Worm (Caenorhabditis elegans): ENCODE measurements around the gene lelo-3.
A peak's percentile ranks its signal among the peaks of the same experiment; 100 is the strongest.

lelo-3 gene

ce11 chrX:6022469-6022868, at the start of gene lelo-3:
Gene lelo-3, minus strand, starts transcription at chrX:6022569.
- TF ChIP-seq T22C8.4 (GFP tag; IDR thresholded peaks at IDR 0.05) (no peak), klf-2 (GFP tag; conservative IDR thresholded peaks at IDR 0.05) (no peak), flt-1 (GFP tag; IDR thresholded peaks at IDR 0.05) (no peak), ref-1 (GFP tag; conservative IDR thresholded peaks at IDR 0.05) (no peak), ztf-29 (GFP tag; IDR thresholded peaks at IDR 0.05) (no peak), cog-1 (tag; optimal IDR thresholded peaks at IDR 0.05) (no peak), med-1 (GFP tag; optimal IDR thresholded peaks at IDR 0.05; ENCODE audit: insufficient read depth) (no peak)

ce11 chrX:6066618-6067017, 44.2 kb upstream of the lelo-3 start:
- TF ChIP-seq klf-2 (GFP tag; conservative IDR thresholded peaks at IDR 0.05) (no peak), ref-1 (GFP tag; conservative IDR thresholded peaks at IDR 0.05) (no peak), cog-1 (tag; optimal IDR thresholded peaks at IDR 0.05) (peak; percentile 18), T22C8.4 (GFP tag; IDR thresholded peaks at IDR 0.05) (no peak), tab-1 (GFP tag; IDR thresholded peaks at IDR 0.05) (no peak), flt-1 (GFP tag; IDR thresholded peaks at IDR 0.05) (no peak), med-1 (GFP tag; optimal IDR thresholded peaks at IDR 0.05; ENCODE audit: insufficient read depth) (no peak), ztf-23 (GFP tag; IDR thresholded peaks at IDR 0.05) (no peak), ztf-29 (GFP tag; IDR thresholded peaks at IDR 0.05) (no peak)

ce11 chrX:6065936-6066452, 43.6 kb upstream of the lelo-3 start, which contains the start of gene ptr-4:
Gene ptr-4, minus strand, starts transcription at chrX:6065986.
- TF ChIP-seq ztf-29 (GFP tag; IDR thresholded peaks at IDR 0.05) = no peak

ce11 chrX:6064385-6064784, 42.0 kb upstream of the lelo-3 start:
- no peak for TF ChIP-seq tab-1 (GFP tag; IDR thresholded peaks at IDR 0.05)
- no peak for TF ChIP-seq ztf-29 (GFP tag; IDR thresholded peaks at IDR 0.05)
- TF ChIP-seq ref-1 (GFP tag; conservative IDR thresholded peaks at IDR 0.05) = no peak
- no peak for TF ChIP-seq cog-1 (tag; optimal IDR thresholded peaks at IDR 0.05)
- TF ChIP-seq ztf-23 (GFP tag; IDR thresholded peaks at IDR 0.05) = no peak
- no peak for TF ChIP-seq flt-1 (GFP tag; IDR thresholded peaks at IDR 0.05)
- no peak for TF ChIP-seq T22C8.4 (GFP tag; IDR thresholded peaks at IDR 0.05)
- TF ChIP-seq med-1 (GFP tag; optimal IDR thresholded peaks at IDR 0.05; ENCODE audit: insufficient read depth) = no peak
- no peak for TF ChIP-seq klf-2 (GFP tag; conservative IDR thresholded peaks at IDR 0.05)

ce11 chrX:6059163-6059782, 36.9 kb upstream of the lelo-3 start:
- TF ChIP-seq tab-1 (GFP tag; IDR thresholded peaks at IDR 0.05) = no peak
- TF ChIP-seq med-1 (GFP tag; optimal IDR thresholded peaks at IDR 0.05; ENCODE audit: insufficient read depth) = no peak
- no peak for TF ChIP-seq cog-1 (tag; optimal IDR thresholded peaks at IDR 0.05)
- no peak for TF ChIP-seq klf-2 (GFP tag; conservative IDR thresholded peaks at IDR 0.05)
- TF ChIP-seq ztf-23 (GFP tag; IDR thresholded peaks at IDR 0.05) = no peak
- no peak for TF ChIP-seq T22C8.4 (GFP tag; IDR thresholded peaks at IDR 0.05)
- TF ChIP-seq ref-1 (GFP tag; conservative IDR thresholded peaks at IDR 0.05) = no peak
- TF ChIP-seq flt-1 (GFP tag; IDR thresholded peaks at IDR 0.05) = no peak
- no peak for TF ChIP-seq ztf-29 (GFP tag; IDR thresholded peaks at IDR 0.05)

- TF ChIP-seq klf-2 (GFP tag; conservative IDR thresholded peaks at IDR 0.05) = no peak
- TF ChIP-seq ztf-23 (GFP tag; IDR thresholded peaks at IDR 0.05) = 0 out of 2 replicates have a peak, but pooled peaks have one; percentile 18
These were observed 35.4 kb upstream of the lelo-3 start, which contains the start of gene gln-1 for ce11 chrX:6057580-6058305. Gene gln-1, plus strand, starts transcription at chrX:6058255.

ce11 chrX:6052744-6053143, 30.4 kb upstream of the lelo-3 start, which contains the start of gene C45B2.6:
Gene C45B2.6, plus strand, starts transcription at chrX:6052879.
- no peak for TF ChIP-seq T22C8.4 (GFP tag; IDR thresholded peaks at IDR 0.05)
- TF ChIP-seq cog-1 (tag; optimal IDR thresholded peaks at IDR 0.05) = no peak
- TF ChIP-seq med-1 (GFP tag; optimal IDR thresholded peaks at IDR 0.05; ENCODE audit: insufficient read depth) = no peak
- TF ChIP-seq ref-1 (GFP tag; conservative IDR thresholded peaks at IDR 0.05) = no peak
- no peak for TF ChIP-seq tab-1 (GFP tag; IDR thresholded peaks at IDR 0.05)
- no peak for TF ChIP-seq flt-1 (GFP tag; IDR thresholded peaks at IDR 0.05)
- no peak for TF ChIP-seq ztf-23 (GFP tag; IDR thresholded peaks at IDR 0.05)
- no peak for TF ChIP-seq ztf-29 (GFP tag; IDR thresholded peaks at IDR 0.05)
- TF ChIP-seq klf-2 (GFP tag; conservative IDR thresholded peaks at IDR 0.05) = no peak

ce11 chrX:6050849-6051248, 28.5 kb upstream of the lelo-3 start:
- no peak for TF ChIP-seq ref-1 (GFP tag; conservative IDR thresholded peaks at IDR 0.05)
- no peak for TF ChIP-seq ztf-23 (GFP tag; IDR thresholded peaks at IDR 0.05)
- no peak for TF ChIP-seq ztf-29 (GFP tag; IDR thresholded peaks at IDR 0.05)
- no peak for TF ChIP-seq T22C8.4 (GFP tag; IDR thresholded peaks at IDR 0.05)
- TF ChIP-seq klf-2 (GFP tag; conservative IDR thresholded peaks at IDR 0.05) = no peak
- TF ChIP-seq med-1 (GFP tag; optimal IDR thresholded peaks at IDR 0.05; ENCODE audit: insufficient read depth) = no peak
- TF ChIP-seq tab-1 (GFP tag; IDR thresholded peaks at IDR 0.05) = no peak
- TF ChIP-seq cog-1 (tag; optimal IDR thresholded peaks at IDR 0.05) = no peak
- no peak for TF ChIP-seq flt-1 (GFP tag; IDR thresholded peaks at IDR 0.05)

ce11 chrX:6050078-6050477, 27.7 kb upstream of the lelo-3 start:
- 0 out of 2 replicates have a peak, but pooled peaks have one; percentile 19 for TF ChIP-seq flt-1 (GFP tag; IDR thresholded peaks at IDR 0.05)
- TF ChIP-seq klf-2 (GFP tag; conservative IDR thresholded peaks at IDR 0.05) = no peak
- peak; percentile 63 for TF ChIP-seq T22C8.4 (GFP tag; IDR thresholded peaks at IDR 0.05)
- no peak for TF ChIP-seq ztf-23 (GFP tag; IDR thresholded peaks at IDR 0.05)

ce11 chrX:6048508-6048907, 26.1 kb upstream of the lelo-3 start, which contains the start of gene pak-1:
Gene pak-1, minus strand, starts transcription at chrX:6048608.
- no peak for TF ChIP-seq T22C8.4 (GFP tag; IDR thresholded peaks at IDR 0.05)
- TF ChIP-seq flt-1 (GFP tag; IDR thresholded peaks at IDR 0.05) = no peak
- no peak for TF ChIP-seq klf-2 (GFP tag; conservative IDR thresholded peaks at IDR 0.05)
- TF ChIP-seq ref-1 (GFP tag; conservative IDR thresholded peaks at IDR 0.05) = no peak
- no peak for TF ChIP-seq tab-1 (GFP tag; IDR thresholded peaks at IDR 0.05)

Data from whole organism, midembryonic.